Fruit fly (Drosophila melanogaster) whole organism, wandering third instar larva: Measurements from ENCODE around the gene lqf.

Experiments
- CrebA ChIP-seq: fragments of 200-800 bp; sonication (Bioruptor generic); optimal IDR thresholded peaks from 2 replicates; lab custom pipeline; 2016; ENCODE audit warnings: missing biosample characterization, mild to moderate bottlenecking, missing genetic modification characterization, borderline replicate concordance
- HLH106 ChIP-seq: fragments of 200-800 bp; optimal IDR thresholded peaks from 3 replicates; lab custom pipeline; 2019; ENCODE audit warnings: missing biosample characterization, mild to moderate bottlenecking, missing genetic modification characterization, moderate library complexity
- Jra ChIP-seq: sonication (Bioruptor generic); optimal IDR thresholded peaks from 2 replicates; lab custom pipeline; 2016; ENCODE audit warnings: missing biosample characterization, missing genetic modification characterization
- Myc ChIP-seq: fragments of >200 bp; optimal IDR thresholded peaks from 2 replicates; lab custom pipeline; 2017
- Rel ChIP-seq, 2 experiments: fragments of 200-800 bp; sonication (Bioruptor generic) in 1 of 2; optimal IDR thresholded peaks; 2 replicates in 1 of 2; 3 replicates in 1 of 2; lab custom pipeline; 2016 to 2019; ENCODE audit warnings: mild to moderate bottlenecking in 2 of 2, missing biosample characterization in 2 of 2, missing genetic modification characterization in 2 of 2, moderate library complexity in 1 of 2
- dl ChIP-seq, 2 experiments: fragments of 175-275, 200-275 bp in 1 of 2; fragments of 200-275 bp in 1 of 2; sonication (Bioruptor generic); optimal IDR thresholded peaks; lab custom pipeline; 2018; ENCODE audit warnings: mild to moderate bottlenecking in 2 of 2, missing biosample characterization in 2 of 2, missing genetic modification characterization in 2 of 2, moderate library complexity in 2 of 2; ENCODE audit not compliant: partially characterized antibody in 2 of 2, insufficient read depth in 1 of 2
- ey ChIP-seq: fragments of 200-800 bp; sonication (Bioruptor generic); optimal IDR thresholded peaks from 2 replicates; lab custom pipeline; 2016; ENCODE audit warnings: missing biosample characterization, missing genetic modification characterization
- fru ChIP-seq: fragments of 200-800 bp; sonication (Bioruptor generic); optimal IDR thresholded peaks from 3 replicates; lab custom pipeline; 2016; ENCODE audit warnings: missing biosample characterization, mild to moderate bottlenecking, missing genetic modification characterization
- h ChIP-seq: fragments of 200-800 bp; sonication (Bioruptor generic); optimal IDR thresholded peaks from 3 replicates; lab custom pipeline; 2016; ENCODE audit warnings: missing biosample characterization, mild to moderate bottlenecking, missing genetic modification characterization
- lola ChIP-seq: fragments of >200 bp; optimal IDR thresholded peaks from 2 replicates; lab custom pipeline; 2017; ENCODE audit warnings: missing biosample characterization, missing genetic modification characterization
- pan ChIP-seq: fragments of >200 bp; optimal IDR thresholded peaks from 2 replicates; lab custom pipeline; 2017
- psq ChIP-seq: fragments of 200-800 bp; sonication (Bioruptor generic); optimal IDR thresholded peaks from 3 replicates; lab custom pipeline; 2017; ENCODE audit warnings: missing biosample characterization, mild to moderate bottlenecking, missing genetic modification characterization, moderate library complexity

dm6 chr3L:7583154-7583553, 54.6 kb downstream of the lqf start, which contains the start of gene mmm:
- TF ChIP-seq Jra (no peak), HLH106 (tag; lab: Kevin White, UChicago) (no peak), psq (no peak), pan (lab: Kevin White, UChicago) (no peak), dl (GFP tag; optimal IDR thresholded peaks at IDR 0.05; lab: Kevin White, UChicago; ENCODE audit: insufficient read depth in 1 of 2, partially characterized antibody in 2 of 2) (no peak), ey (GFP tag; lab: Kevin White, UChicago) (no peak), CrebA (GFP tag; lab: Kevin White, UChicago) (no peak), fru (GFP tag; lab: Kevin White, UChicago) (no peak), Myc (lab: Kevin White, UChicago) (no peak), Rel (GFP tag; optimal IDR thresholded peaks at IDR 0.05; lab: Kevin White, UChicago) (no peak), Rel (tag; optimal IDR thresholded peaks at IDR 0.05; lab: Kevin White, UChicago) (no peak), lola (no peak), h (GFP tag; lab: Kevin White, UChicago) (no peak)
